Worm (Caenorhabditis elegans) whole organism, L3 larva: ENCODE data around the gene F55B11.5.

Experiments used
- eor-1 ChIP-seq, 2 experiments: fragments of 150-350 bp; optimal IDR thresholded peaks; 2 replicates each; lab custom pipeline; 2014 to 2018; ENCODE audit warnings: missing biosample characterization in 2 of 2, missing genetic modification characterization in 2 of 2
- nhr-11 ChIP-seq: fragments of 150-350 bp; optimal IDR thresholded peaks from 2 replicates; lab custom pipeline; 2014; ENCODE audit warnings: missing biosample characterization, missing genetic modification characterization
- pha-4 ChIP-seq: fragments of 150-350 bp; optimal IDR thresholded peaks from 2 replicates; lab custom pipeline; 2014; ENCODE audit warnings: missing biosample characterization, missing genetic modification reagents, missing genetic modification characterization
- tbx-2 ChIP-seq: sonication (generic microtip); optimal IDR thresholded peaks from 2 replicates; lab custom pipeline; 2016; ENCODE audit warnings: mild to moderate bottlenecking, missing genetic modification characterization, missing compliant biosample characterization
- unc-62 ChIP-seq: fragments of 150-350 bp; sonication (generic microtip); optimal IDR thresholded peaks from 4 replicates; lab custom pipeline; 2014; ENCODE audit warnings: missing biosample characterization, missing genetic modification reagents, missing genetic modification characterization
- zag-1 ChIP-seq: fragments of 150-350 bp; optimal IDR thresholded peaks from 2 replicates; lab custom pipeline; 2014; ENCODE audit warnings: missing biosample characterization, missing genetic modification characterization

DNA sequence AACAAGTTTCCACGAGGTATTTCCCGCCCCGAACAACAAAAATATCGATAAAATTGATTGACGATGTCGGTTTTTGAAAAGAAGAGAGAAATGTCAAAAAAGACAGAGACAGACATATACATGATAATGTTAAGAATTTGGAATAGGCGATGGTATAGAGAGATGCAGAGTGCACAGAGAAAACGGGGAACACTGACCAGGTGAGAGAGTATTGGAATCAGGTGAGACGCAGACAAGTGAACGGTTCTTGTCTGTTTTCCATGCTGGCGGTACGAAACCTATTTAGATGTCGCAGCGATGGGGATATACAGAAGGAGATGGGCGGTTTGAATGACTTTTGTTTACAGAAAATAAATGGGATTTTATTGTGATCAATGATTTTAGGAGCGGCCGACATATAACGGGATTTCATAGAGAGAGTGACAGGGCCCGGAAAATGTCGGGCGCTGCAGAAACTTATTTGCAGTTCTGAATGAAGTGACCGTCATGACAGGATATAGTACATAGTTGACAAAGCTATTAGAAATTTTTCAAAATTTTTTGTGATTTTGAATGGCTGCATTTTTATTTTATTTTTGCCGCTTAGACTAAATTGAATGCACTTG lies 17.8 kb downstream of the F55B11.5 start:
- TF ChIP-seq pha-4 (tag; lab: Kevin White, UChicago) (no peak), unc-62 (GFP tag; lab: Kevin White, UChicago) (no peak), nhr-11 (tag; lab: Kevin White, UChicago) (no peak), eor-1 (tag; optimal IDR thresholded peaks at IDR 0.05; lab: Kevin White, UChicago) (no peak), zag-1 (tag; lab: Kevin White, UChicago) (no peak), tbx-2 (tag; lab: Kevin White, UChicago) (no peak)
